Worm (Caenorhabditis elegans): ENCODE results near the gene dcar-1.

The dcar-1 gene

DNA sequence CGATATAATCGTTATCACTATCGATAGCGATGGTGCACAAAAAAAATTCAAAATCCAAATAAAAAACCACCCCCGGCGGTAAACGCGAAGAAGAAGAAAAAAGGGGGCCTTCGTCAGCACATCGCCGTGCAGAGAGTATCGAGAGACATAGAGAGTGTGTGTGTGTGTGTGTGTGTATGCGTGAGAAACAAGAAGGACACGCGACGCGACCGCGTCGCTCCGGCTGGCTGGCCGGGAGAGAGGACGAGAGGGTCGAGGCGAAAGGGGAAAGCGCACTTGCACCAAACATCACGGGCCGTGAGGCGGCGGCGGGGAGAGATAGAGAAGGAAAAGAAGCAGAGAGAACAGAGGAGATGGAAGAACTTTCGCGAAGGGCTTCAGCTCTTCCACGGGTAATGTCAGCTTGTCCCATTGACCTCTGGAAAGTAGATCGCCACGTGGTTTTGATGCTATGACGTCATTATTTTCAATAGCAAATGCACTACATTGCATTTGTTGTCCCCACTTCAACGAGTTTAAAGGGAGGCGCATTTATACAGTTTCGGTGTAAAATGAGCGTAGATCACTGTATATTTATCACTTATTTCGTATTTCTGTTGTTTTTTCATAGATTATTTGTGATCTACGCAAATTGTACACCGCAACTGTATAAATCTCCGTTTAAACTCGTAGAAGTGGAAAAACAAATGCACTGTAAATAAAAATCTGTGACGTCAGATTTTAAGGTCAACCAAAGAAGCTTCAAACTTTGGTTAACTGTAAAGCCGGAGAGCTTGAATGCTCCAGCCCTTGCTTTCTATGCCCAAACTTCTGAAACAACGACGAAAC is 41.3 kb downstream of the dcar-1 start, which contains the start of gene Y59A8B.24 (continued):
- peak; percentile 28; the same call in 1 of the 2 replicates for TF ChIP-seq madf-6 (GFP tag; IDR thresholded peaks at IDR 0.05)
- 0 out of 2 replicates have a peak, but pooled peaks have one; percentile 28 for TF ChIP-seq attf-3 (GFP tag; conservative IDR thresholded peaks at IDR 0.05)
- TF ChIP-seq mes-4 (tag; optimal IDR thresholded peaks at IDR 0.05), result no peak
- TF ChIP-seq nhr-120 (GFP tag; IDR thresholded peaks at IDR 0.05), result no peak
- TF ChIP-seq nfya-2 (GFP tag; IDR thresholded peaks at IDR 0.05), result no peak
- peak; percentile 77 for TF ChIP-seq lin-26 (GFP tag; IDR thresholded peaks at IDR 0.05)
- TF ChIP-seq F10E7.11 (tag; optimal IDR thresholded peaks at IDR 0.05), result no peak
- no peak for TF ChIP-seq F39B2.1 (GFP tag; IDR thresholded peaks at IDR 0.05)
- TF ChIP-seq F57C9.4 (tag; optimal IDR thresholded peaks at IDR 0.05), result no peak
- TF ChIP-seq rec-8 (tag; optimal IDR thresholded peaks at IDR 0.05), result no peak
- TF ChIP-seq mcd-1 (GFP tag; IDR thresholded peaks at IDR 0.05), result peak; percentile 89
- TF ChIP-seq ets-4 (GFP tag; optimal IDR thresholded peaks at IDR 0.05), result peak; percentile 67
- no peak for TF ChIP-seq T26A5.8 (tag; optimal IDR thresholded peaks at IDR 0.05)
- peak; percentile 94 for TF ChIP-seq ztf-22 (GFP tag; optimal IDR thresholded peaks at IDR 0.05)
- TF ChIP-seq lir-1 (GFP tag; conservative IDR thresholded peaks at IDR 0.05), result peak; percentile 83
- peak; percentile 94 for TF ChIP-seq dox-1 (GFP tag; IDR thresholded peaks at IDR 0.05)
- peak; percentile 21 for TF ChIP-seq lsl-1 (GFP tag; optimal IDR thresholded peaks at IDR 0.05)
- no peak for TF ChIP-seq hlh-12 (tag; optimal IDR thresholded peaks at IDR 0.05)
- TF ChIP-seq F55B11.4 (tag; optimal IDR thresholded peaks at IDR 0.05; ENCODE audit: borderline replicate concordance, insufficient read depth), result no peak
- peak; percentile 73 for TF ChIP-seq mel-28 (tag; optimal IDR thresholded peaks at IDR 0.05; ENCODE audit: borderline replicate concordance)
- TF ChIP-seq C06A6.2 (GFP tag; conservative IDR thresholded peaks at IDR 0.05), result peak; percentile 58
- no peak for TF ChIP-seq ceh-79 (tag; optimal IDR thresholded peaks at IDR 0.05)
- peak; percentile 73 for TF ChIP-seq ztf-18 (tag; optimal IDR thresholded peaks at IDR 0.05)
- no peak for TF ChIP-seq pha-4 (tag; optimal IDR thresholded peaks at IDR 0.05)
- TF ChIP-seq Y79H2A.3 (GFP tag; conservative IDR thresholded peaks at IDR 0.05), result no peak
- no peak for TF ChIP-seq mxl-1 (tag; optimal IDR thresholded peaks at IDR 0.05)
- peak; percentile 42 for TF ChIP-seq somi-1 (GFP tag; optimal IDR thresholded peaks at IDR 0.05)
- peak; percentile 53 for TF ChIP-seq gei-17 (GFP tag; optimal IDR thresholded peaks at IDR 0.05)
- no peak for TF ChIP-seq madf-8 (GFP tag; conservative IDR thresholded peaks at IDR 0.05)
- peak; percentile 55 for TF ChIP-seq nhr-90 (tag; optimal IDR thresholded peaks at IDR 0.05)
- TF ChIP-seq snpc-3.4 (tag; optimal IDR thresholded peaks at IDR 0.05), result no peak
- peak; percentile 32 for TF ChIP-seq snpc-4 (GFP tag; optimal IDR thresholded peaks at IDR 0.05)
- TF ChIP-seq snpc-4 (tag; optimal IDR thresholded peaks at IDR 0.05), result peak; percentile 30 to 83 (median 70)
- peak; percentile 48; the same call in 1 of the 2 replicates for TF ChIP-seq ceh-91 (GFP tag; IDR thresholded peaks at IDR 0.05)
- TF ChIP-seq F52B5.7 (tag; optimal IDR thresholded peaks at IDR 0.05), result peak; percentile 83
- TF ChIP-seq ztf-25 (GFP tag; IDR thresholded peaks at IDR 0.05), result peak; percentile 78; the same call in 1 of the 2 replicates
- peak; percentile 90 for TF ChIP-seq ekl-4 (GFP tag; IDR thresholded peaks at IDR 0.05)
- TF ChIP-seq ztf-26 (tag; optimal IDR thresholded peaks at IDR 0.05), result peak; percentile 86
- TF ChIP-seq atf-7 (tag; optimal IDR thresholded peaks at IDR 0.05), result peak; percentile 89
- peak; percentile 60 for TF ChIP-seq tbp1 (GFP tag; optimal IDR thresholded peaks at IDR 0.05)
- TF ChIP-seq ccch-3 (GFP tag; optimal IDR thresholded peaks at IDR 0.05), result no peak
- TF ChIP-seq F57A8.1 (GFP tag; optimal IDR thresholded peaks at IDR 0.05), result no peak
- TF ChIP-seq ztf-6 (GFP tag; IDR thresholded peaks at IDR 0.05), result 0 out of 2 replicates have a peak, but pooled peaks have one; percentile 72
- TF ChIP-seq sptf-2 (GFP tag; optimal IDR thresholded peaks at IDR 0.05), result peak; percentile 33
- TF ChIP-seq xnd-1 (tag; optimal IDR thresholded peaks at IDR 0.05), result no peak
- peak; percentile 60 for TF ChIP-seq ama-1 (optimal IDR thresholded peaks at IDR 0.05)
- TF ChIP-seq ama-1 (GFP tag; optimal IDR thresholded peaks at IDR 0.05), result peak in 1 of 2 experiments; percentile 8
